Fruit fly (Drosophila melanogaster) ovary, adult (tissue): ENCODE measurements around the gene D.

Experiments used
- CG17801 ChIP-seq: fragments of 200-800 bp; optimal IDR thresholded peaks from 2 replicates; lab custom pipeline; 2019; ENCODE audit warnings: missing biosample characterization, mild to moderate bottlenecking, missing genetic modification characterization, moderate library complexity; ENCODE audit not compliant: partially characterized antibody

D gene

dm6 chr3L:14178520-14178919 lies at the start of gene D:
Gene D, minus strand, starts transcription at chr3L:14178620.
- TF ChIP-seq CG17801: no peak

dm6 chr3L:14223450-14223849 lies 45.0 kb upstream of the D start:
- TF ChIP-seq CG17801: no peak

dm6 chr3L:14222199-14222598 lies 43.8 kb upstream of the D start:
- no peak for TF ChIP-seq CG17801

- TF ChIP-seq CG17801: no peak
Measured at dm6 chr3L:14220611-14221497, 42.4 kb upstream of the D start.

- TF ChIP-seq CG17801: peak; percentile 28
Measured at dm6 chr3L:14219422-14219853, 41.0 kb upstream of the D start.

- TF ChIP-seq CG17801: peak; percentile 26
Measured at dm6 chr3L:14217677-14218254, 39.3 kb upstream of the D start, which contains the start of gene CG7768. Gene CG7768, plus strand, starts transcription at chr3L:14218204.

- no peak for TF ChIP-seq CG17801
Measured at dm6 chr3L:14216140-14216539, 37.7 kb upstream of the D start.

dm6 chr3L:14212300-14212893 lies 34.0 kb upstream of the D start:
- TF ChIP-seq CG17801: no peak

dm6 chr3L:14211616-14212015 lies 33.2 kb upstream of the D start:
- no peak for TF ChIP-seq CG17801

dm6 chr3L:14208974-14209373 lies 30.6 kb upstream of the D start:
- TF ChIP-seq CG17801: no peak

dm6 chr3L:14207361-14207760 lies 28.9 kb upstream of the D start:
- TF ChIP-seq CG17801: no peak

- TF ChIP-seq CG17801: no peak
Measured at dm6 chr3L:14204659-14205568, 26.5 kb upstream of the D start.

- TF ChIP-seq CG17801: no peak
Measured at dm6 chr3L:14203023-14203422, 24.6 kb upstream of the D start, which contains the start of gene saturn. Gene saturn, plus strand, starts transcription at chr3L:14203323.

- TF ChIP-seq CG17801: no peak
Measured at dm6 chr3L:14202318-14202717, 23.9 kb upstream of the D start.

- TF ChIP-seq CG17801: no peak
Measured at dm6 chr3L:14200966-14201365, 22.5 kb upstream of the D start.

dm6 chr3L:14198216-14198615 lies 19.8 kb upstream of the D start:
- TF ChIP-seq CG17801: no peak
